Fruit fly (Drosophila melanogaster): Measurements from ENCODE around the gene CheB93a.

DNA sequence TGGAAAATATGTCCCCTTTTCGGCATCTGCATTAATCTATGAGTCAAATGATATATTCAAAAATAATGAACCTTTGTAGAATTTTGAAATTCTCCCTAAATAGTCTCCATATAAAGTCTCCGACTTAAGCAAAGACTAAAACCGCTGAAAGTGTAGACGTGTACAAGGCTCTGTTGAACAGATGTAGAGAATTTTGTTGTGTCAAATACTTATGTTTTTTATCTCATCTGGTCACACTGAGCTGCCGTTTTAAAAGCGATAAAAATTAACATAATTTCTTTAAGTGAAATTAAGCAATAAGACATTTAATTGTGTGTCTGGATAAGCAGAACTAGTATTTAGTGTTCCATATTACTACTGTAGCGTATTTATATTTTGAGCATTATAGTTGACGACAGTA is 21.1 kb upstream of the CheB93a start:
- TF ChIP-seq Hr78 (GFP tag; optimal IDR thresholded peaks at IDR 0.05) (no peak), woc (GFP tag; optimal IDR thresholded peaks at IDR 0.05) (no peak), Hr83 (GFP tag; optimal IDR thresholded peaks at IDR 0.05; ENCODE audit: poor library complexity, severe bottlenecking) (no peak), Hnf4 (GFP tag; optimal IDR thresholded peaks at IDR 0.05) (no peak), usp (GFP tag; optimal IDR thresholded peaks at IDR 0.05) (no peak), fru (GFP tag; optimal IDR thresholded peaks at IDR 0.05) (no peak), Rel (GFP tag; optimal IDR thresholded peaks at IDR 0.05) (no peak), Rel (tag; optimal IDR thresholded peaks at IDR 0.05) (no peak), dmrt93B (GFP tag; optimal IDR thresholded peaks at IDR 0.05) (no peak), N (GFP tag; optimal IDR thresholded peaks at IDR 0.05) (no peak), lola (GFP tag; optimal IDR thresholded peaks at IDR 0.05) (no peak)
